Fruit fly (Drosophila melanogaster) whole organism, adult: ENCODE results near the gene CG6431.

ENCODE experiments used
- CG11617 ChIP-seq: fragments of 200-800 bp; sonication (Bioruptor generic); optimal IDR thresholded peaks from 2 replicates; lab custom pipeline; 2017; ENCODE audit warnings: mild to moderate bottlenecking, missing biosample characterization, missing genetic modification reagents, missing genetic modification characterization
- CG12768 ChIP-seq: fragments of 200-800 bp; sonication (Bioruptor generic); optimal IDR thresholded peaks from 2 replicates; lab custom pipeline; 2017; ENCODE audit warnings: missing biosample characterization, missing genetic modification characterization, mild to moderate bottlenecking, moderate library complexity, missing genetic modification reagents
- CG1620 ChIP-seq: fragments of 200-800 bp; sonication (Bioruptor generic); optimal IDR thresholded peaks from 2 replicates; lab custom pipeline; 2016; ENCODE audit warnings: missing biosample characterization, missing genetic modification characterization
- CG5204 ChIP-seq: fragments of 200-800 bp; sonication (Bioruptor generic); optimal IDR thresholded peaks from 2 replicates; lab custom pipeline; 2016; ENCODE audit warnings: missing biosample characterization, missing genetic modification characterization
- CG7045 ChIP-seq: fragments of 200-800 bp; sonication (Bioruptor generic); optimal IDR thresholded peaks from 2 replicates; lab custom pipeline; 2017; ENCODE audit warnings: missing biosample characterization, mild to moderate bottlenecking, missing genetic modification characterization
- CG7101 ChIP-seq: fragments of 200-800 bp; sonication (Bioruptor generic); optimal IDR thresholded peaks from 2 replicates; lab custom pipeline; 2018; ENCODE audit warnings: missing biosample characterization, mild to moderate bottlenecking, missing genetic modification characterization, moderate library complexity
- Clk ChIP-seq: fragments of 200-800 bp; sonication (Bioruptor generic); optimal IDR thresholded peaks from 2 replicates; lab custom pipeline; 2017; ENCODE audit warnings: missing biosample characterization, missing genetic modification characterization
- Crg-1 ChIP-seq: fragments of 200-800 bp; sonication (Bioruptor generic); optimal IDR thresholded peaks from 2 replicates; lab custom pipeline; 2016; ENCODE audit warnings: missing biosample characterization, missing genetic modification characterization
- Hr96 ChIP-seq: fragments of 200-800 bp; sonication (Bioruptor generic); optimal IDR thresholded peaks from 2 replicates; lab custom pipeline; 2016; ENCODE audit warnings: missing biosample characterization, missing genetic modification characterization
- cic ChIP-seq: fragments of 200-800 bp; sonication (Bioruptor generic); optimal IDR thresholded peaks from 2 replicates; lab custom pipeline; 2017; ENCODE audit warnings: missing biosample characterization, mild to moderate bottlenecking, missing genetic modification characterization, moderate library complexity
- kay ChIP-seq: fragments of 200-800 bp; sonication (Bioruptor generic); peaks from one replicate; lab custom pipeline; 2016; ENCODE audit warnings: missing biosample characterization, missing genetic modification characterization, borderline replicate concordance
- ovo ChIP-seq: fragments of 200-800 bp; sonication (Bioruptor generic); optimal IDR thresholded peaks from 2 replicates; lab custom pipeline; 2016; ENCODE audit warnings: missing biosample characterization, missing genetic modification characterization
- tj ChIP-seq: fragments of 200-800 bp; sonication (Bioruptor generic); optimal IDR thresholded peaks from 3 replicates; lab custom pipeline; 2017; ENCODE audit warnings: missing biosample characterization, mild to moderate bottlenecking, missing genetic modification characterization, moderate library complexity

The CG6431 gene

DNA sequence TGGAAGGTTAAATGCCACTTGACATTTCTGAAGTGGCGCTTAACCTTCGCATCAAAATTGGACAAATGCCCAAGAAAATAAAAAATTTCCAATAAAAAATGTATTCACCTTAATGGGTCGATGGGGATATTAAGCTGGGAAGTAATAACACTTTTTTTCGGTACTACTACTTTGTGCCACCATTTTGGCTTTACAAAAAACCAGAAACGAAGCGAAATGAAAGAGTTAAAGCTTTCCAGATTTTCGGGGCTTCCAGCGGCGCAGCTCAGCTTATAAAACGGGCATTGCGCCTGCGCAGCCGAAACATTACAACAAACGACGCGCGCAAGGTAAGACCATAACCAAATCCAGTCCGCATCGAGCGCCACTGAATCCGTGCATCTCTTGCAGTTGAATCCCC, 46.6 kb downstream of the CG6431 start, which contains the start of gene CG17127:
TSS of gene CG17127 (plus strand) at position 301 of the 400 bp plus-strand sequence.
- TF ChIP-seq CG11617 (GFP tag; lab: Kevin White, UChicago) (no peak), Clk (GFP tag; lab: Kevin White, UChicago) (no peak)

DNA sequence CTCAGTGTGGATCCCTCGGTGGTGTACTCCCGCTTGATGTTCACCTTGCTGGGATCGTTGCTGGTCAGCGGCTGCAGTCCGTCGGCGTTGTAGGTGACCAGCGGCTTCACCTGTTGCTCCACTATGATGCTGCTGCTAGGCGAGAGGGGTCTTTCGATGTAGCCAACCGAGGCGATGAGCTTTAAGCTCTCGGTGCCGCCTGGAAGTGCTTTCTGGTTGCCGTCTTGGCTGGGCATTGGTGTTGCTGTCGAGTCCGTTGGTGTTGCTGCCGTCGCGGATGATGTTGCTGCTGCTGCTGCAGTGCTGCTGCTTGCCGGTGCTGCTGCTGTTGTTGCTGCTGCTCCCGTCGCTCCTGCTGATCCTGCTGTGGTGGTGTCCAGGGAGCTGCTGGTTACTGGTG, 50.0 kb downstream of the CG6431 start:
- TF ChIP-seq ovo (GFP tag; lab: Kevin White, UChicago) = no peak
- TF ChIP-seq Crg-1 (GFP tag; lab: Kevin White, UChicago) = no peak
- no peak for TF ChIP-seq cic (GFP tag; lab: Kevin White, UChicago)
- no peak for TF ChIP-seq Hr96 (GFP tag; lab: Kevin White, UChicago)
- TF ChIP-seq tj (GFP tag; lab: Kevin White, UChicago) = no peak
- no peak for TF ChIP-seq CG7045 (GFP tag; lab: Kevin White, UChicago)
- no peak for TF ChIP-seq CG7101 (tag; lab: Kevin White, UChicago)
- TF ChIP-seq CG1620 = no peak
- TF ChIP-seq CG12768 (GFP tag; lab: Kevin White, UChicago) = no peak
- TF ChIP-seq kay (GFP tag; lab: Kevin White, UChicago) = no peak
- no peak for TF ChIP-seq Clk (GFP tag; lab: Kevin White, UChicago)
- no peak for TF ChIP-seq CG5204 (GFP tag; lab: Kevin White, UChicago)
